Worm (Caenorhabditis elegans) whole organism, young adult: ENCODE data around the gene F44D12.10.

Source experiments
- B0336.3 ChIP-seq: fragments of 200-800 bp; sonication (Bioruptor generic); IDR thresholded peaks from 2 replicates; pipeline ENCODE4 v1.3.6; 2022; ENCODE audit warnings: missing genetic modification characterization, missing compliant biosample characterization
- C06A6.2 ChIP-seq: fragments of 200-800 bp; sonication (Bioruptor generic); conservative IDR thresholded peaks from 2 replicates; pipeline ENCODE4 v1.3.6; 2022; ENCODE audit warnings: missing genetic modification characterization, missing compliant biosample characterization
- F22D6.2 ChIP-seq: sonication (generic microtip); optimal IDR thresholded peaks from 2 replicates; lab custom pipeline; 2016; ENCODE audit warnings: mild to moderate bottlenecking, missing genetic modification characterization, missing compliant biosample characterization
- F57C9.4 ChIP-seq: sonication (generic microtip); optimal IDR thresholded peaks from 2 replicates; lab custom pipeline; 2017; ENCODE audit warnings: mild to moderate bottlenecking, missing genetic modification characterization, missing compliant biosample characterization
- K12H6.12 ChIP-seq: fragments of 200-800 bp; sonication (Bioruptor generic); optimal IDR thresholded peaks from 2 replicates; lab custom pipeline; 2018; ENCODE audit warnings: mild to moderate bottlenecking, missing genetic modification characterization, missing compliant biosample characterization
- Y53G8AR.9 ChIP-seq: fragments of 200-800 bp; sonication (Bioruptor generic); conservative IDR thresholded peaks from 2 replicates; pipeline ENCODE4 v1.3.6; 2022; ENCODE audit warnings: missing genetic modification reagents, missing genetic modification characterization, missing compliant biosample characterization
- ZK185.1 ChIP-seq: sonication (generic microtip); optimal IDR thresholded peaks from 2 replicates; lab custom pipeline; 2016; ENCODE audit warnings: mild to moderate bottlenecking, missing genetic modification characterization, missing compliant biosample characterization; ENCODE audit not compliant: poor library complexity, severe bottlenecking
- ama-1 ChIP-seq, 3 experiments: fragments of 150-350 bp in 1 of 3; sonication (generic microtip) in 2 of 3; optimal IDR thresholded peaks; 2 replicates each; lab custom pipeline; 2014 to 2018; ENCODE audit warnings: missing biosample characterization in 2 of 3, missing genetic modification characterization in 2 of 3, missing genetic modification reagents in 2 of 3
- atf-7 ChIP-seq: sonication (generic microtip); optimal IDR thresholded peaks from 2 replicates; lab custom pipeline; 2017; ENCODE audit warnings: mild to moderate bottlenecking, missing genetic modification characterization, missing compliant biosample characterization
- cebp-1 ChIP-seq, 2 experiments: fragments of 200-800 bp in 1 of 2; sonication (Bioruptor generic) in 1 of 2; sonication (generic microtip) in 1 of 2; IDR thresholded peaks in 1 of 2; optimal IDR thresholded peaks in 1 of 2; 2 replicates each; pipeline versions ENCODE4 v1.3.6 to Lab custom; 2017 to 2022; ENCODE audit warnings: missing compliant biosample characterization in 2 of 2, missing genetic modification characterization in 2 of 2, mild to moderate bottlenecking in 1 of 2, missing genetic modification reagents in 1 of 2, moderate library complexity in 1 of 2
- ceh-100 ChIP-seq: fragments of 200-800 bp; sonication (Bioruptor generic); IDR thresholded peaks from 2 replicates; pipeline ENCODE4 v1.3.6; 2022; ENCODE audit warnings: missing genetic modification reagents, missing genetic modification characterization, missing compliant biosample characterization
- ceh-91 ChIP-seq: fragments of 200-800 bp; sonication (Bioruptor generic); IDR thresholded peaks from 2 replicates; pipeline ENCODE4 v1.3.6; 2022; ENCODE audit warnings: missing genetic modification reagents, missing genetic modification characterization, missing compliant biosample characterization
- him-1 ChIP-seq: sonication (generic microtip); optimal IDR thresholded peaks from 2 replicates; lab custom pipeline; 2016; ENCODE audit warnings: missing genotype, missing genetic modification reagents, missing genetic modification characterization, missing compliant biosample characterization
- hmg-1.2 ChIP-seq: fragments of 200-800 bp; sonication (Bioruptor generic); IDR thresholded peaks from 2 replicates; pipeline ENCODE4 v1.3.6; 2022; ENCODE audit warnings: missing genetic modification reagents, missing genetic modification characterization, missing compliant biosample characterization
- hrde-1 ChIP-seq: sonication (generic microtip); optimal IDR thresholded peaks from 2 replicates; lab custom pipeline; 2016; ENCODE audit warnings: missing genetic modification characterization, mild to moderate bottlenecking, missing compliant biosample characterization, moderate library complexity, missing genotype, missing genetic modification reagents, borderline replicate concordance
- lin-35 ChIP-seq, 3 experiments: fragments of 150-350 bp in 2 of 3; sonication (generic microtip) in 1 of 3; optimal IDR thresholded peaks; 2 replicates each; lab custom pipeline; 2014 to 2018; ENCODE audit warnings: missing biosample characterization in 3 of 3, missing genetic modification characterization in 3 of 3, missing genetic modification reagents in 3 of 3
- lin-54 ChIP-seq: fragments of 200-800 bp; sonication (Bioruptor generic); optimal IDR thresholded peaks from 2 replicates; lab custom pipeline; 2018; ENCODE audit warnings: mild to moderate bottlenecking, missing genetic modification characterization, missing compliant biosample characterization
- madf-3 ChIP-seq: fragments of 200-800 bp; sonication (Bioruptor generic); IDR thresholded peaks from 2 replicates; pipeline ENCODE4 v1.3.6; 2022; ENCODE audit warnings: missing genetic modification reagents, missing genetic modification characterization, missing compliant biosample characterization
- madf-6 ChIP-seq: fragments of 200-800 bp; sonication (Bioruptor generic); IDR thresholded peaks from 2 replicates; pipeline ENCODE4 v1.3.6; 2022; ENCODE audit warnings: missing genetic modification reagents, missing genetic modification characterization, missing compliant biosample characterization
- nfyb-1 ChIP-seq: fragments of 200-800 bp; sonication (Bioruptor generic); IDR thresholded peaks from 2 replicates; pipeline ENCODE4 v1.3.6; 2022; ENCODE audit warnings: missing genetic modification reagents, missing genetic modification characterization, missing compliant biosample characterization
- nhr-80 ChIP-seq: sonication (generic microtip); optimal IDR thresholded peaks from 2 replicates; lab custom pipeline; 2016; ENCODE audit warnings: missing genetic modification characterization, missing compliant biosample characterization
- pbrm-1 ChIP-seq: fragments of 200-800 bp; sonication (Bioruptor generic); IDR thresholded peaks from 2 replicates; pipeline ENCODE4 v1.3.6; 2022; ENCODE audit warnings: missing genetic modification reagents, missing genetic modification characterization, missing compliant biosample characterization
- tbp1 ChIP-seq: fragments of 200-800 bp; sonication (Bioruptor generic); optimal IDR thresholded peaks from 2 replicates; lab custom pipeline; 2018; ENCODE audit warnings: mild to moderate bottlenecking, missing genetic modification characterization, missing compliant biosample characterization
- tlf-1 ChIP-seq: fragments of 200-800 bp; sonication (Bioruptor generic); optimal IDR thresholded peaks from 2 replicates; lab custom pipeline; 2018; ENCODE audit warnings: mild to moderate bottlenecking, missing genetic modification characterization, missing compliant biosample characterization
- ztf-26 ChIP-seq: sonication (generic microtip); optimal IDR thresholded peaks from 2 replicates; lab custom pipeline; 2017; ENCODE audit warnings: missing genetic modification characterization, missing compliant biosample characterization

F44D12.10 gene

DNA sequence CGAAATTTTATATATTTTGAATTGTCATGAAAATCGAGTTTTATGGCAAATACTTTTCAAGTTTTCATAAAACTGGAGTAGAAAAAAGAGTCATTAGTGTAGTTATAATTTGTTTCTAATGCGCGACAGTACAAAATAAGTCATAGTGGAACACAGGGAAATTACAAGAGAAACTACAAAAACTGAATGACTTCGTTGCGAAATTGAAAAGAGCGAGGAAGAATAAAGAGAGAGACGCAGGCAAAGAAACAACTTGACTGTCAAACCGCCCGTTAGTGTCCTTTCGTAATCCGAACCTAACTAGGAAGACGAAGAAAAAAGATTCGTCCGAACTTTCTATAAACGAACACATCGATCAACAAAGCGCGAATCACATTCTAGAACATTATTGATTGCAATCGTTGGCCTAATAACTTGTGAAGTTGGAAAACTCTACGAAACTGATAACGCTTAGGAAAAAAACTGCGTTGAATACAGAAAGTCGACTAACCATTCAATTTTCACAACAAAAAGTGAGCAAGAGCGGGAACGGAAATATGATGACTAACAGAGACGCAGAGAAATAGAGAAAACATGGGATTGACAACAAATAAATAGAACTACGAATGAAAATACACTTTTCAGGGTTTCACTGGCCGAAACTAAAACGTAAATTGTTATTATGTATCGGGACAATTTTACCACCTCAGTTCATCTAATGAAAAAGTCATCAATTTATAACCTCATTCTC lies 43.3 kb downstream of the F44D12.10 start:
- TF ChIP-seq nhr-80 (tag; lab: Kevin White, UChicago) (peak; percentile 29), nfyb-1 (peak; percentile 45; the same call in 1 of the 2 replicates), hmg-1.2 (GFP tag; lab: Robert Waterston, UW) (peak; percentile 10), madf-6 (GFP tag; lab: Robert Waterston, UW) (peak; percentile 40; the same call in 1 of the 2 replicates), F22D6.2 (tag; lab: Kevin White, UChicago) (no peak), cebp-1 (GFP tag; IDR thresholded peaks at IDR 0.05; lab: Robert Waterston, UW) (peak; percentile 42; the same call in 1 of the 2 replicates), cebp-1 (tag; optimal IDR thresholded peaks at IDR 0.05; lab: Kevin White, UChicago) (peak; percentile 87), F57C9.4 (tag; lab: Kevin White, UChicago) (no peak)

DNA sequence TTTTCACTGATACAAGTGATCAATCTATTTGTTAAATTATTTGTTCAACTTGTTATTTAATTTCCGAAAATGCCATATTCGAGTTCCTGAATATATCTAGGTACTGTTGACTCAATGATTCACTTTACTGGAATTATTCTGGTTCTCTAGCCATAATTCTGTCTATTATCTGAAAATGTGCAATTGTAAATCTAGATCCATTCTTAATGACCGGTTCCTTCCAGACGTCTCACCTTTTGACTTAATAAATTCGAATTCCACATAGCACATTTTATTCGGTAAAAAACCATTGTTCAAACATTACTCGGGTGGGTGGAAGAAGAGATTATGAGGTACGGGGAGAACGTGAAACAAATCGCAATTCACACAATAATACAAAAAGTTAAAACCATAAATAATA lies 47.5 kb downstream of the F44D12.10 start:
- TF ChIP-seq ZK185.1 (tag; lab: Kevin White, UChicago) (no peak), him-1 (tag; lab: Kevin White, UChicago) (peak; percentile 43), K12H6.12 (no peak), cebp-1 (GFP tag; IDR thresholded peaks at IDR 0.05; lab: Robert Waterston, UW) (no peak), cebp-1 (tag; optimal IDR thresholded peaks at IDR 0.05; lab: Kevin White, UChicago) (peak; percentile 26), Y53G8AR.9 (GFP tag; lab: Robert Waterston, UW) (no peak; the same call in 1 of the 2 replicates), hmg-1.2 (GFP tag; lab: Robert Waterston, UW) (peak; percentile 9; the same call in 1 of the 2 replicates), pbrm-1 (0 out of 2 replicates have a peak, but pooled peaks have one; percentile 26), tbp1 (GFP tag; lab: Kevin White, UChicago) (peak; percentile 10), atf-7 (tag; lab: Kevin White, UChicago) (no peak), nfyb-1 (peak; percentile 37; the same call in 1 of the 2 replicates), tlf-1 (peak; percentile 36), ceh-91 (0 out of 2 replicates have a peak, but pooled peaks have one; percentile 9), lin-35 (GFP tag; optimal IDR thresholded peaks at IDR 0.05; lab: Kevin White, UChicago) (no peak), madf-3 (GFP tag; lab: Robert Waterston, UW) (peak; percentile 52; the same call in 1 of the 2 replicates), hrde-1 (tag; lab: Kevin White, UChicago) (peak; percentile 57), lin-54 (peak; percentile 5), madf-6 (GFP tag; lab: Robert Waterston, UW) (peak; percentile 41; the same call in 1 of the 2 replicates), C06A6.2 (GFP tag; lab: Robert Waterston, UW) (no peak), B0336.3 (peak; percentile 70), ama-1 (optimal IDR thresholded peaks at IDR 0.05; lab: Kevin White, UChicago) (no peak), ama-1 (GFP tag; optimal IDR thresholded peaks at IDR 0.05; lab: Kevin White, UChicago) (peak in 1 of 2 experiments; percentile 23), ztf-26 (tag; lab: Kevin White, UChicago) (no peak), ceh-100 (peak; percentile 10; the same call in 1 of the 2 replicates)
